Fruit fly (Drosophila melanogaster): ENCODE results near the gene CG13606.

- no peak for TF ChIP-seq EcR (GFP tag; optimal IDR thresholded peaks at IDR 0.05)
- no peak for TF ChIP-seq psq (optimal IDR thresholded peaks at IDR 0.05)
- TF ChIP-seq usp (GFP tag; optimal IDR thresholded peaks at IDR 0.05): no peak
Observed at dm6 chr3R:24139646-24140130, 32.7 kb upstream of the CG13606 start.

Data from whole organism.